Worm (Caenorhabditis elegans) whole organism, L4 larva: Measurements from ENCODE around the gene C03H5.6.
A peak's percentile ranks its signal among the peaks of the same experiment; 100 is the strongest.

Source experiments
- F37D6.2 ChIP-seq: sonication (generic microtip); optimal IDR thresholded peaks from 2 replicates; lab custom pipeline; 2016; ENCODE audit warnings: mild to moderate bottlenecking, missing genetic modification characterization, missing compliant biosample characterization
- Y105C5A.15 ChIP-seq: fragments of 200-800 bp; sonication (Bioruptor generic); IDR thresholded peaks from 2 replicates; pipeline ENCODE4 v1.3.6; 2022; ENCODE audit warnings: missing genetic modification characterization, missing compliant biosample characterization
- Y48G9A.11 ChIP-seq: fragments of 200-800 bp; sonication (Bioruptor generic); IDR thresholded peaks from 2 replicates; pipeline ENCODE4 v1.3.6; 2022; ENCODE audit warnings: missing genetic modification reagents, missing genetic modification characterization, missing compliant biosample characterization
- Y5F2A.4 ChIP-seq: fragments of 200-800 bp; sonication (Bioruptor generic); optimal IDR thresholded peaks from 2 replicates; lab custom pipeline; 2018; ENCODE audit warnings: mild to moderate bottlenecking, missing genetic modification characterization, missing compliant biosample characterization
- Y75B8A.6 ChIP-seq: fragments of 200-800 bp; sonication (Bioruptor generic); IDR thresholded peaks from 2 replicates; pipeline ENCODE4 v1.3.6; 2022; ENCODE audit warnings: missing genetic modification reagents, missing genetic modification characterization, missing compliant biosample characterization
- ZK546.5 ChIP-seq, 2 experiments: sonication (generic microtip); optimal IDR thresholded peaks; 2 replicates each; lab custom pipeline; 2017; ENCODE audit warnings: missing biosample characterization in 2 of 2, missing genetic modification characterization in 2 of 2
- aha-1 ChIP-seq: fragments of 150-350 bp; peaks from one replicate; lab custom pipeline; 2014; ENCODE audit warnings: missing biosample characterization, missing genetic modification characterization
- ceh-28 ChIP-seq: fragments of 150-350 bp; optimal IDR thresholded peaks from 2 replicates; lab custom pipeline; 2014; ENCODE audit warnings: missing biosample characterization, missing genetic modification reagents, missing genetic modification characterization
- ceh-32 ChIP-seq: sonication (generic microtip); optimal IDR thresholded peaks from 2 replicates; lab custom pipeline; 2016; ENCODE audit warnings: mild to moderate bottlenecking, missing genetic modification characterization, missing compliant biosample characterization; ENCODE audit not compliant: poor library complexity
- ceh-82 ChIP-seq: sonication (generic microtip); optimal IDR thresholded peaks from 2 replicates; lab custom pipeline; 2017; ENCODE audit warnings: missing biosample characterization, missing genetic modification characterization
- duxl-1 ChIP-seq: sonication (generic microtip); optimal IDR thresholded peaks from 2 replicates; lab custom pipeline; 2016; ENCODE audit warnings: mild to moderate bottlenecking, missing genetic modification characterization, moderate library complexity, missing compliant biosample characterization; ENCODE audit not compliant: poor library complexity
- egl-43 ChIP-seq: fragments of 200-800 bp; sonication (Bioruptor generic); IDR thresholded peaks from 2 replicates; pipeline ENCODE4 v1.3.6; 2022; ENCODE audit warnings: missing genetic modification reagents, missing genetic modification characterization, missing compliant biosample characterization
- fkh-10 ChIP-seq: fragments of 150-350 bp; optimal IDR thresholded peaks from 2 replicates; lab custom pipeline; 2014; ENCODE audit warnings: missing biosample characterization, missing genetic modification reagents, missing genetic modification characterization
- hlh-30 ChIP-seq: sonication (generic microtip); optimal IDR thresholded peaks from 2 replicates; lab custom pipeline; 2017; ENCODE audit warnings: antibody characterized with exemption, mild to moderate bottlenecking, missing genetic modification characterization, missing compliant biosample characterization; ENCODE audit not compliant: insufficient read depth
- hmg-1.1 ChIP-seq: fragments of 200-800 bp; sonication (Bioruptor generic); IDR thresholded peaks from 2 replicates; pipeline ENCODE4 v1.3.6; 2022; ENCODE audit warnings: missing genetic modification reagents, missing genetic modification characterization, missing compliant biosample characterization
- lin-15B ChIP-seq: fragments of 150-350 bp; sonication (generic microtip); optimal IDR thresholded peaks from 3 replicates; lab custom pipeline; 2014; ENCODE audit warnings: missing biosample characterization, missing genetic modification characterization
- lin-29 ChIP-seq: fragments of 200-800 bp; sonication (Bioruptor generic); IDR thresholded peaks from 2 replicates; pipeline ENCODE4 v1.3.6; 2022; ENCODE audit warnings: missing genetic modification reagents, missing genetic modification characterization, missing compliant biosample characterization
- lin-38 ChIP-seq: fragments of 200-800 bp; sonication (Bioruptor generic); IDR thresholded peaks from 2 replicates; pipeline ENCODE4 v1.3.6; 2022; ENCODE audit warnings: missing genetic modification reagents, missing genetic modification characterization, missing compliant biosample characterization
- lin-39 ChIP-seq: fragments of 150-350 bp; optimal IDR thresholded peaks from 2 replicates; lab custom pipeline; 2014; ENCODE audit warnings: missing biosample characterization, missing genetic modification reagents, missing genetic modification characterization
- lir-3 ChIP-seq: sonication (generic microtip); optimal IDR thresholded peaks from 2 replicates; lab custom pipeline; 2016; ENCODE audit warnings: mild to moderate bottlenecking, missing genetic modification characterization, missing compliant biosample characterization
- lsy-2 ChIP-seq, 2 experiments: fragments of 150-350 bp in 1 of 2; sonication (generic microtip) in 1 of 2; optimal IDR thresholded peaks; 2 replicates each; lab custom pipeline; 2014 to 2017; ENCODE audit warnings: missing biosample characterization in 2 of 2, missing genetic modification characterization in 2 of 2
- madf-5 ChIP-seq, 2 experiments: fragments of 200-800 bp; sonication (Bioruptor generic); IDR thresholded peaks; 2 replicates each; pipeline ENCODE4 v1.3.6; 2022; ENCODE audit warnings: missing compliant biosample characterization in 2 of 2, missing genetic modification characterization in 2 of 2
- madf-9 ChIP-seq: fragments of 200-800 bp; sonication (Bioruptor generic); conservative IDR thresholded peaks from 2 replicates; pipeline ENCODE4 v1.3.6; 2022; ENCODE audit warnings: missing genetic modification reagents, missing genetic modification characterization, missing compliant biosample characterization
- mep-1 ChIP-seq: fragments of 150-350 bp; sonication (generic microtip); optimal IDR thresholded peaks from 3 replicates; lab custom pipeline; 2014; ENCODE audit warnings: missing biosample characterization, missing genetic modification characterization
- mes-2 ChIP-seq: sonication (generic microtip); optimal IDR thresholded peaks from 2 replicates; lab custom pipeline; 2016; ENCODE audit warnings: missing genotype, mild to moderate bottlenecking, missing genetic modification characterization, missing compliant biosample characterization; ENCODE audit not compliant: poor library complexity, severe bottlenecking
- mxl-2 ChIP-seq: fragments of 200-800 bp; sonication (Bioruptor generic); conservative IDR thresholded peaks from 2 replicates; pipeline ENCODE4 v1.3.6; 2022; ENCODE audit warnings: missing genetic modification reagents, missing genetic modification characterization, missing compliant biosample characterization
- nhr-11 ChIP-seq: fragments of 150-350 bp; optimal IDR thresholded peaks from 2 replicates; lab custom pipeline; 2014; ENCODE audit warnings: missing biosample characterization, missing genetic modification characterization
- nhr-237 ChIP-seq: sonication (generic microtip); optimal IDR thresholded peaks from 2 replicates; lab custom pipeline; 2017; ENCODE audit warnings: missing biosample characterization, missing genetic modification characterization
- nhr-41 ChIP-seq: fragments of 200-800 bp; sonication (Bioruptor generic); IDR thresholded peaks from 2 replicates; pipeline ENCODE4 v1.3.6; 2022; ENCODE audit warnings: missing genetic modification reagents, missing genetic modification characterization, missing compliant biosample characterization
- nhr-77 ChIP-seq: fragments of 150-350 bp; optimal IDR thresholded peaks from 2 replicates; lab custom pipeline; 2014; ENCODE audit warnings: missing biosample characterization, missing genetic modification characterization
- pha-4 ChIP-seq, 2 experiments: fragments of 150-350 bp in 1 of 2; fragments of 200-800 bp in 1 of 2; sonication (Bioruptor generic) in 1 of 2; IDR thresholded peaks in 1 of 2; optimal IDR thresholded peaks in 1 of 2; 2 replicates each; pipeline versions ENCODE4 v1.3.6 to Lab custom; 2014 to 2022; ENCODE audit warnings: missing genetic modification characterization in 2 of 2, missing genetic modification reagents in 2 of 2, missing biosample characterization in 1 of 2, missing compliant biosample characterization in 1 of 2
- php-3 ChIP-seq: fragments of 200-800 bp; sonication (Bioruptor generic); IDR thresholded peaks from 2 replicates; pipeline ENCODE4 v1.3.6; 2022; ENCODE audit warnings: missing genetic modification reagents, missing genetic modification characterization, missing compliant biosample characterization
- pqm-1 ChIP-seq: sonication (generic microtip); optimal IDR thresholded peaks from 2 replicates; lab custom pipeline; 2017; ENCODE audit warnings: missing biosample characterization, missing genetic modification characterization
- rbr-2 ChIP-seq: sonication (generic microtip); optimal IDR thresholded peaks from 2 replicates; lab custom pipeline; 2016; ENCODE audit warnings: missing genotype, missing genetic modification characterization, missing compliant biosample characterization
- saeg-2 ChIP-seq: fragments of 200-800 bp; sonication (Bioruptor generic); IDR thresholded peaks from 2 replicates; pipeline ENCODE4 v1.3.6; 2022; ENCODE audit warnings: missing genetic modification reagents, missing genetic modification characterization, missing compliant biosample characterization
- set-16 ChIP-seq: fragments of 200-800 bp; sonication (Bioruptor generic); IDR thresholded peaks from 2 replicates; pipeline ENCODE4 v1.3.6; 2022; ENCODE audit warnings: missing genetic modification reagents, missing genetic modification characterization, missing compliant biosample characterization
- skn-1 ChIP-seq: fragments of 150-350 bp; optimal IDR thresholded peaks from 2 replicates; lab custom pipeline; 2014; ENCODE audit warnings: missing biosample characterization, missing genetic modification characterization
- snpc-1.2 ChIP-seq: fragments of 200-800 bp; sonication (Bioruptor generic); IDR thresholded peaks from 2 replicates; pipeline ENCODE4 v1.3.6; 2022; ENCODE audit warnings: missing genetic modification reagents, missing genetic modification characterization, missing compliant biosample characterization
- spr-3 ChIP-seq: fragments of 200-800 bp; sonication (Bioruptor generic); optimal IDR thresholded peaks from 2 replicates; lab custom pipeline; 2018; ENCODE audit warnings: mild to moderate bottlenecking, missing genetic modification characterization, missing compliant biosample characterization
- unc-130 ChIP-seq: sonication (generic microtip); optimal IDR thresholded peaks from 2 replicates; lab custom pipeline; 2016; ENCODE audit warnings: missing genetic modification reagents, missing genetic modification characterization, missing compliant biosample characterization
- zfp-3 ChIP-seq: fragments of 200-800 bp; sonication (Bioruptor generic); conservative IDR thresholded peaks from 2 replicates; pipeline ENCODE4 v1.3.6; 2022; ENCODE audit warnings: missing genetic modification reagents, missing genetic modification characterization, missing compliant biosample characterization
- ztf-7 ChIP-seq: fragments of 150-350 bp; optimal IDR thresholded peaks from 2 replicates; lab custom pipeline; 2014; ENCODE audit warnings: missing biosample characterization, missing genetic modification characterization

Gene C03H5.6

ce11 chrII:401211-401610 lies 2.0 kb upstream of the C03H5.6 start:
- TF ChIP-seq lir-3 (tag; lab: Kevin White, UChicago) (no peak), ceh-32 (no peak), nhr-11 (tag; lab: Kevin White, UChicago) (no peak), pha-4 (GFP tag; IDR thresholded peaks at IDR 0.05; lab: Robert Waterston, UW) (no peak), pha-4 (tag; optimal IDR thresholded peaks at IDR 0.05; lab: Kevin White, UChicago) (no peak), ztf-7 (tag; lab: Kevin White, UChicago) (no peak), saeg-2 (no peak), ZK546.5 (tag; optimal IDR thresholded peaks at IDR 0.05; lab: Kevin White, UChicago) (no peak), snpc-1.2 (GFP tag; lab: Robert Waterston, UW) (no peak), mxl-2 (GFP tag; lab: Robert Waterston, UW) (no peak), duxl-1 (tag; lab: Kevin White, UChicago) (no peak), unc-130 (GFP tag; lab: Kevin White, UChicago) (no peak), lin-15B (tag; lab: Kevin White, UChicago) (no peak), hmg-1.1 (GFP tag; lab: Robert Waterston, UW) (peak; percentile 64), Y48G9A.11 (no peak), fkh-10 (GFP tag; lab: Kevin White, UChicago) (peak; percentile 48), spr-3 (GFP tag; lab: Kevin White, UChicago) (no peak), nhr-41 (no peak), lsy-2 (tag; optimal IDR thresholded peaks at IDR 0.05; lab: Kevin White, UChicago) (peak in 1 of 2 experiments; percentile 34), Y75B8A.6 (no peak), Y105C5A.15 (no peak), aha-1 (tag; lab: Kevin White, UChicago) (peak; percentile 89), skn-1 (tag; lab: Kevin White, UChicago) (no peak), egl-43 (no peak), rbr-2 (peak; percentile 18), F37D6.2 (peak; percentile 26), lin-39 (no peak), hlh-30 (tag; lab: Kevin White, UChicago) (no peak), mes-2 (tag; lab: Kevin White, UChicago) (peak; percentile 6), ceh-28 (no peak), pqm-1 (tag; lab: Kevin White, UChicago) (no peak), zfp-3 (GFP tag; lab: Robert Waterston, UW) (no peak), lin-29 (GFP tag; lab: Robert Waterston, UW) (no peak), mep-1 (peak; percentile 48), nhr-237 (tag; lab: Kevin White, UChicago) (no peak), nhr-77 (tag; lab: Kevin White, UChicago) (no peak), madf-5 (GFP tag; IDR thresholded peaks at IDR 0.05; lab: Robert Waterston, UW) (no peak)

ce11 chrII:400167-400566 lies 946 bp upstream of the C03H5.6 start:
- peak; percentile 8 for TF ChIP-seq aha-1 (tag; lab: Kevin White, UChicago)
- no peak for TF ChIP-seq Y105C5A.15

ce11 chrII:388533-388932 lies 10.7 kb downstream of the C03H5.6 start, which contains the start of gene nstp-4:
TSS of gene nstp-4 (plus strand) at chrII:388833.
- no peak for TF ChIP-seq ceh-82 (tag; lab: Kevin White, UChicago)
- no peak for TF ChIP-seq madf-9 (GFP tag; lab: Robert Waterston, UW)
- no peak for TF ChIP-seq mep-1
- TF ChIP-seq php-3: no peak
- no peak for TF ChIP-seq Y5F2A.4
- no peak for TF ChIP-seq lin-38 (GFP tag; lab: Robert Waterston, UW)
- TF ChIP-seq aha-1 (tag; lab: Kevin White, UChicago): no peak
- no peak for TF ChIP-seq madf-5 (GFP tag; IDR thresholded peaks at IDR 0.05; lab: Robert Waterston, UW)
- TF ChIP-seq hlh-30 (tag; lab: Kevin White, UChicago): no peak
- no peak for TF ChIP-seq skn-1 (tag; lab: Kevin White, UChicago)
- TF ChIP-seq set-16: no peak
- no peak for TF ChIP-seq lir-3 (tag; lab: Kevin White, UChicago)
